Fruit fly (Drosophila melanogaster) whole organism, embryonic: ENCODE data around the gene Cpsf100.

Experiments
- CG10543 ChIP-seq: fragments of 200-800 bp; sonication (Bioruptor generic); optimal IDR thresholded peaks from 3 replicates; lab custom pipeline; 2017; ENCODE audit warnings: missing biosample characterization, mild to moderate bottlenecking, missing genetic modification characterization, moderate library complexity
- CG12071 ChIP-seq: fragments of 200-800 bp; sonication (Bioruptor generic); optimal IDR thresholded peaks from 3 replicates; lab custom pipeline; 2018; ENCODE audit warnings: missing biosample characterization, mild to moderate bottlenecking, missing genetic modification characterization
- CG12155 ChIP-seq: fragments of 200-800 bp; sonication (Bioruptor generic); optimal IDR thresholded peaks from 3 replicates; lab custom pipeline; 2016; ENCODE audit warnings: missing biosample characterization, missing genetic modification characterization
- CG12236 ChIP-seq: fragments of 200-800 bp; sonication (Bioruptor generic); optimal IDR thresholded peaks from 2 replicates; lab custom pipeline; 2016; ENCODE audit warnings: missing biosample characterization, missing genetic modification characterization
- CG13424 ChIP-seq: fragments of 200-800 bp; sonication (Bioruptor generic); optimal IDR thresholded peaks from 2 replicates; lab custom pipeline; 2019; ENCODE audit warnings: missing biosample characterization, mild to moderate bottlenecking, missing genetic modification characterization, moderate library complexity
- CG13894 ChIP-seq: fragments of 200-800 bp; sonication (Bioruptor generic); optimal IDR thresholded peaks from 3 replicates; lab custom pipeline; 2018; ENCODE audit warnings: missing biosample characterization, mild to moderate bottlenecking, missing genetic modification characterization, moderate library complexity
- CG15073 ChIP-seq: fragments of 200-800 bp; sonication (Bioruptor generic); optimal IDR thresholded peaks from 2 replicates; lab custom pipeline; 2016; ENCODE audit warnings: missing biosample characterization, missing genetic modification characterization
- CG17612 ChIP-seq: fragments of 200-800 bp; sonication (Bioruptor generic); IDR thresholded peaks from 2 replicates; pipeline ENCODE4 v1.3.6; 2022; ENCODE audit warnings: missing biosample characterization, missing genetic modification characterization
- CG1832 ChIP-seq: fragments of 200-800 bp; sonication (Bioruptor generic); optimal IDR thresholded peaks from 2 replicates; lab custom pipeline; 2017; ENCODE audit warnings: missing biosample characterization, mild to moderate bottlenecking, missing genetic modification characterization, inconsistent platforms
- CG31441 ChIP-seq: fragments of 200-800 bp; sonication (Bioruptor generic); IDR thresholded peaks from 2 replicates; pipeline ENCODE4 v1.3.6; 2022; ENCODE audit warnings: missing biosample characterization, missing genetic modification characterization
- CG34224 ChIP-seq: fragments of 200-800 bp; sonication (Bioruptor generic); IDR thresholded peaks from 3 replicates; pipeline ENCODE4 v1.3.6; 2022; ENCODE audit warnings: missing biosample characterization, missing genetic modification characterization; ENCODE audit not compliant: partially characterized antibody
- CG8089 ChIP-seq: fragments of 200-800 bp; sonication (Bioruptor generic); optimal IDR thresholded peaks from 3 replicates; lab custom pipeline; 2016; ENCODE audit warnings: missing biosample characterization, missing genetic modification characterization
- CG8290 ChIP-seq, 3 experiments: fragments of 200-800 bp; sonication (Bioruptor generic); optimal IDR thresholded peaks; 2 replicates each; lab custom pipeline; 2016 to 2019; ENCODE audit warnings: missing biosample characterization in 3 of 3, missing genetic modification characterization in 3 of 3, mild to moderate bottlenecking in 2 of 3, moderate library complexity in 1 of 3
- CG8944 ChIP-seq: fragments of 200-800 bp; sonication (Bioruptor generic); optimal IDR thresholded peaks from 3 replicates; lab custom pipeline; 2016; ENCODE audit warnings: missing biosample characterization, missing genetic modification characterization
- CG9727 ChIP-seq: fragments of 200-800 bp; sonication (Bioruptor generic); optimal IDR thresholded peaks from 3 replicates; lab custom pipeline; 2017; ENCODE audit warnings: missing biosample characterization, mild to moderate bottlenecking, missing genetic modification characterization
- CrebB ChIP-seq: fragments of 200-800 bp; sonication (Bioruptor generic); optimal IDR thresholded peaks from 3 replicates; lab custom pipeline; 2018; ENCODE audit warnings: missing biosample characterization, mild to moderate bottlenecking, missing genetic modification characterization
- D19A ChIP-seq: fragments of 200-800 bp; optimal IDR thresholded peaks from 3 replicates; lab custom pipeline; 2019; ENCODE audit warnings: missing biosample characterization, mild to moderate bottlenecking, missing genetic modification characterization, moderate library complexity
- Dad ChIP-seq: fragments of 200-800 bp; sonication (Bioruptor generic); optimal IDR thresholded peaks from 3 replicates; lab custom pipeline; 2016; ENCODE audit warnings: missing biosample characterization, missing genetic modification characterization
- Fer1 ChIP-seq: fragments of 200-800 bp; sonication (Bioruptor generic); optimal IDR thresholded peaks from 2 replicates; lab custom pipeline; 2017; ENCODE audit warnings: missing biosample characterization, mild to moderate bottlenecking, missing genetic modification characterization
- Hr78 ChIP-seq, 2 experiments: fragments of 200-800 bp in 1 of 2; fragments of >200 bp in 1 of 2; sonication (Bioruptor generic) in 1 of 2; optimal IDR thresholded peaks; 2 replicates each; lab custom pipeline; 2017 to 2019; ENCODE audit warnings: missing biosample characterization in 2 of 2, missing genetic modification characterization in 2 of 2, mild to moderate bottlenecking in 1 of 2, moderate library complexity in 1 of 2
- Mrtf ChIP-seq: fragments of 200-800 bp; sonication (Bioruptor generic); IDR thresholded peaks from 3 replicates; pipeline ENCODE4 v1.3.6; 2022; ENCODE audit warnings: missing biosample characterization, missing genetic modification characterization
- NC2β ChIP-seq: fragments of 200-800 bp; sonication (Bioruptor generic); optimal IDR thresholded peaks from 2 replicates; lab custom pipeline; 2016; ENCODE audit warnings: missing biosample characterization, missing genetic modification characterization
- NK7.1 ChIP-seq: fragments of 200-800 bp; sonication (Bioruptor generic); optimal IDR thresholded peaks from 3 replicates; lab custom pipeline; 2016; ENCODE audit warnings: missing biosample characterization, missing genetic modification characterization
- Nf-YA ChIP-seq: fragments of 200-800 bp; sonication (Bioruptor generic); IDR thresholded peaks from 2 replicates; pipeline ENCODE4 v1.3.6; 2022; ENCODE audit warnings: missing biosample characterization, missing genetic modification characterization
- Xrp1 ChIP-seq: fragments of 200-800 bp; sonication (Bioruptor generic); IDR thresholded peaks from 2 replicates; pipeline ENCODE4 v1.3.6; 2022; ENCODE audit warnings: missing biosample characterization, missing genetic modification characterization
- abd-A ChIP-seq: fragments of 200-800 bp; sonication (Bioruptor generic); optimal IDR thresholded peaks from 3 replicates; lab custom pipeline; 2019; ENCODE audit warnings: missing biosample characterization, mild to moderate bottlenecking, missing genetic modification characterization, moderate library complexity
- ash1 ChIP-seq: fragments of 200-800 bp; sonication (Bioruptor generic); optimal IDR thresholded peaks from 2 replicates; lab custom pipeline; 2018; ENCODE audit warnings: missing biosample characterization, mild to moderate bottlenecking, missing genetic modification characterization
- bigmax ChIP-seq: fragments of 200-800 bp; sonication (Bioruptor generic); optimal IDR thresholded peaks from 2 replicates; lab custom pipeline; 2018; ENCODE audit warnings: missing biosample characterization, mild to moderate bottlenecking, missing genetic modification characterization
- cg ChIP-seq: fragments of 200-800 bp; sonication (Bioruptor generic); optimal IDR thresholded peaks from 3 replicates; lab custom pipeline; 2019; ENCODE audit warnings: missing biosample characterization, mild to moderate bottlenecking, missing genetic modification characterization, moderate library complexity
- crol ChIP-seq: fragments of 200-800 bp; sonication (Bioruptor generic); IDR thresholded peaks from 2 replicates; pipeline ENCODE4 v1.3.6; 2022; ENCODE audit warnings: missing biosample characterization, missing genetic modification characterization
- dan ChIP-seq: fragments of 200-800 bp; sonication (Bioruptor generic); IDR thresholded peaks from 2 replicates; pipeline ENCODE4 v1.3.6; 2022; ENCODE audit warnings: missing biosample characterization, missing genetic modification characterization
- ewg ChIP-seq: fragments of 200-800 bp; sonication (Bioruptor generic); optimal IDR thresholded peaks from 3 replicates; lab custom pipeline; 2017; ENCODE audit warnings: mild to moderate bottlenecking, missing biosample characterization, missing genetic modification reagents, missing genetic modification characterization
- gsb-n ChIP-seq: fragments of 200-800 bp; sonication (Bioruptor generic); optimal IDR thresholded peaks from 3 replicates; lab custom pipeline; 2018; ENCODE audit warnings: missing biosample characterization, mild to moderate bottlenecking, missing genetic modification characterization
- kay ChIP-seq: fragments of 200-800 bp; sonication (Bioruptor generic); optimal IDR thresholded peaks from 2 replicates; lab custom pipeline; 2016; ENCODE audit warnings: missing biosample characterization, missing genetic modification characterization
- ken ChIP-seq: fragments of 200-800 bp; sonication (Bioruptor generic); IDR thresholded peaks from 3 replicates; pipeline ENCODE4 v1.3.6; 2022; ENCODE audit warnings: missing biosample characterization, missing genetic modification characterization
- maf-S ChIP-seq: fragments of 200-800 bp; sonication (Bioruptor generic); optimal IDR thresholded peaks from 2 replicates; lab custom pipeline; 2016; ENCODE audit warnings: missing biosample characterization, missing genetic modification characterization
- odd ChIP-seq: fragments of 200-800 bp; sonication (Bioruptor generic); optimal IDR thresholded peaks from 2 replicates; lab custom pipeline; 2017; ENCODE audit warnings: missing biosample characterization, mild to moderate bottlenecking, missing genetic modification characterization
- org-1 ChIP-seq: fragments of 200-800 bp; sonication (Bioruptor generic); optimal IDR thresholded peaks from 2 replicates; lab custom pipeline; 2017; ENCODE audit warnings: missing biosample characterization, missing genetic modification characterization
- p53 ChIP-seq: fragments of 200-800 bp; sonication (Bioruptor generic); optimal IDR thresholded peaks from 2 replicates; lab custom pipeline; 2016; ENCODE audit warnings: missing biosample characterization, missing genetic modification characterization
- pho ChIP-seq: fragments of 200-800 bp; sonication (Bioruptor generic); optimal IDR thresholded peaks from 2 replicates; lab custom pipeline; 2016; ENCODE audit warnings: missing biosample characterization, missing genetic modification characterization
- row ChIP-seq: fragments of 200-800 bp; sonication (Bioruptor generic); IDR thresholded peaks from 3 replicates; pipeline ENCODE4 v1.3.6; 2022; ENCODE audit warnings: missing biosample characterization, missing genetic modification characterization
- scrt ChIP-seq: fragments of 200-800 bp; sonication (Bioruptor generic); optimal IDR thresholded peaks from 2 replicates; lab custom pipeline; 2018; ENCODE audit warnings: missing biosample characterization, mild to moderate bottlenecking, missing genetic modification characterization, moderate library complexity
- so ChIP-seq: fragments of 200-800 bp; sonication (Bioruptor generic); IDR thresholded peaks from 3 replicates; pipeline ENCODE4 v1.3.6; 2022; ENCODE audit warnings: missing biosample characterization, missing genetic modification characterization
- stc ChIP-seq: fragments of 200-800 bp; sonication (Bioruptor generic); IDR thresholded peaks from 2 replicates; pipeline ENCODE4 v1.3.6; 2022; ENCODE audit warnings: missing biosample characterization, missing genetic modification characterization
- tll ChIP-seq, 2 experiments: fragments of 200-800 bp in 1 of 2; fragments of >200 bp in 1 of 2; sonication (Bioruptor generic) in 1 of 2; optimal IDR thresholded peaks; 2 replicates each; lab custom pipeline; 2017 to 2019; ENCODE audit warnings: missing biosample characterization in 2 of 2, missing genetic modification characterization in 2 of 2, mild to moderate bottlenecking in 1 of 2, moderate library complexity in 1 of 2
- tup ChIP-seq: fragments of 200-800 bp; sonication (Bioruptor generic); optimal IDR thresholded peaks from 2 replicates; lab custom pipeline; 2016; ENCODE audit warnings: missing biosample characterization, mild to moderate bottlenecking, missing genetic modification characterization, moderate library complexity
- wek ChIP-seq: fragments of 200-800 bp; sonication (Bioruptor generic); optimal IDR thresholded peaks from 3 replicates; lab custom pipeline; 2018; ENCODE audit warnings: missing biosample characterization, mild to moderate bottlenecking, missing genetic modification characterization, moderate library complexity
- zen ChIP-seq: fragments of 200-800 bp; sonication (Bioruptor generic); optimal IDR thresholded peaks from 3 replicates; lab custom pipeline; 2018; ENCODE audit warnings: missing biosample characterization, mild to moderate bottlenecking, missing genetic modification characterization, moderate library complexity
- zen2 ChIP-seq: fragments of 200-800 bp; sonication (Bioruptor generic); IDR thresholded peaks from 3 replicates; pipeline ENCODE4 v1.3.6; 2022; ENCODE audit warnings: missing biosample characterization, missing genetic modification characterization; ENCODE audit not compliant: partially characterized antibody

Gene Cpsf100

DNA sequence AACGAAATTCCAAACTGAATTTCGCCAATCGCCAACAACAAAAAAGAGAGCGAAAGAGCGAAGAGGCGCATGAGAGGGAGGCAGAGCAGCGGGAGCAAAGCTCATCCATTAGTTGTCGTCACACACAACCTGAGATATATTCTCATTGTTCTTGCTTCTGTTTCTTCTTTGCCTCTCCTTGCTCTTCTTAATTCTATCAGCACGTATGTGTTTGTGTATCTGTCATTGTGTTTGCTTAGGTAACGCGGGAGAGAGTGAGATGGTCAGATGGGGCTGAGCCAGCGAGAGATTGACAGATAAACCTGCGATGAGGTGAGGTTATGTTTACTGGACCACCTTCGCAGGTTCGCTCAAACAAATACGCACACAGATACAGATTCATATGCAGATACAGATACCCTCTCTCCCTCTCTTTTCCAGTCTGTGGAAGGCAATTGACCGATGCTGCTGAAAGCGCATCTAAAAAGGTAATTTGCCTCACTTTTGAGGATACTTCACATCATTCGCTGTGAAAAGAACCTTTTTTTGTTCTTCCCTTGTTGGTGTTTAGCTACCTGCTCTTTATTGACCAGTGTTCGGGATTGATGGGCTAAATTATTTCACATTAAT, 39.7 kb downstream of the Cpsf100 start:
- TF ChIP-seq odd (GFP tag; lab: Kevin White, UChicago) (no peak), CG15073 (GFP tag; lab: Kevin White, UChicago) (no peak), NC2β (no peak), row (GFP tag; lab: Robert Waterston, UW) (no peak), Nf-YA (GFP tag; lab: Robert Waterston, UW) (no peak), tup (no peak), CG9727 (GFP tag; lab: Kevin White, UChicago) (no peak), abd-A (tag; lab: Kevin White, UChicago) (peak; percentile 82), CG13894 (tag; lab: Kevin White, UChicago) (peak; percentile 49), CG17612 (GFP tag; lab: Robert Waterston, UW) (no peak), kay (GFP tag; lab: Kevin White, UChicago) (no peak), zen (tag; lab: Kevin White, UChicago) (peak; percentile 71), CG12236 (GFP tag; lab: Kevin White, UChicago) (no peak), CG13424 (tag; lab: Kevin White, UChicago) (no peak), CG1832 (GFP tag; lab: Kevin White, UChicago) (peak; percentile 37), CrebB (tag; lab: Kevin White, UChicago) (peak; percentile 55), Xrp1 (0 out of 2 replicates have a peak, but pooled peaks have one; percentile 19), CG8290 (GFP tag; optimal IDR thresholded peaks at IDR 0.05; lab: Kevin White, UChicago) (no peak), CG8290 (tag; optimal IDR thresholded peaks at IDR 0.05; lab: Kevin White, UChicago) (peak in 1 of 2 experiments; percentile 38), crol (GFP tag; lab: Robert Waterston, UW) (peak; percentile 75), D19A (tag; lab: Kevin White, UChicago) (peak; percentile 64), Hr78 (GFP tag; optimal IDR thresholded peaks at IDR 0.05; lab: Kevin White, UChicago) (peak in 1 of 2 experiments; percentile 6), CG8089 (GFP tag; lab: Kevin White, UChicago) (no peak), NK7.1 (no peak), CG12155 (peak; percentile 30), maf-S (GFP tag; lab: Kevin White, UChicago) (no peak), CG34224 (GFP tag; lab: Robert Waterston, UW) (no peak), dan (GFP tag; lab: Robert Waterston, UW) (no peak), Dad (GFP tag; lab: Kevin White, UChicago) (no peak), Mrtf (GFP tag; lab: Robert Waterston, UW) (no peak), bigmax (peak; percentile 96), CG31441 (GFP tag; lab: Robert Waterston, UW) (no peak), scrt (no peak), pho (GFP tag; lab: Kevin White, UChicago) (no peak), zen2 (GFP tag; lab: Robert Waterston, UW) (no peak), gsb-n (tag; lab: Kevin White, UChicago) (no peak), ash1 (GFP tag; lab: Kevin White, UChicago) (no peak), so (no peak), CG8944 (GFP tag; lab: Kevin White, UChicago) (no peak), stc (GFP tag; lab: Robert Waterston, UW) (0 out of 2 replicates have a peak, but pooled peaks have one; percentile 14), org-1 (no peak), ewg (GFP tag; lab: Kevin White, UChicago) (no peak), CG10543 (GFP tag; lab: Kevin White, UChicago) (peak; percentile 29), p53 (GFP tag; lab: Kevin White, UChicago) (no peak), ken (GFP tag; lab: Robert Waterston, UW) (no peak), tll (GFP tag; optimal IDR thresholded peaks at IDR 0.05; lab: Kevin White, UChicago) (peak in 1 of 2 experiments; percentile 89), CG12071 (peak; percentile 43), wek (GFP tag; lab: Kevin White, UChicago) (peak; percentile 14), cg (GFP tag; lab: Kevin White, UChicago) (peak; percentile 91), Fer1 (GFP tag; lab: Kevin White, UChicago) (peak; percentile 30)
